Fruit fly (Drosophila melanogaster) whole organism, embryonic: ENCODE results near the gene CG6180.
A peak's percentile ranks its signal among the peaks of the same experiment; 100 is the strongest.

Source experiments
- CG10565 ChIP-seq: fragments of 200-800 bp; sonication (Bioruptor generic); optimal IDR thresholded peaks from 3 replicates; lab custom pipeline; 2016; ENCODE audit warnings: missing biosample characterization, mild to moderate bottlenecking, missing genetic modification characterization
- CG11093 ChIP-seq: fragments of 200-800 bp; sonication (Bioruptor generic); IDR thresholded peaks from 3 replicates; pipeline ENCODE4 v1.3.6; 2022; ENCODE audit warnings: missing biosample characterization, missing genetic modification characterization
- CG11695 ChIP-seq: fragments of 200-800 bp; sonication (Bioruptor generic); IDR thresholded peaks from 3 replicates; pipeline ENCODE4 v1.3.6; 2022; ENCODE audit warnings: missing biosample characterization, missing genetic modification characterization
- CG12155 ChIP-seq: fragments of 200-800 bp; sonication (Bioruptor generic); optimal IDR thresholded peaks from 3 replicates; lab custom pipeline; 2016; ENCODE audit warnings: missing biosample characterization, missing genetic modification characterization
- CG12219 ChIP-seq: fragments of 200-800 bp; sonication (Bioruptor generic); optimal IDR thresholded peaks from 3 replicates; lab custom pipeline; 2018; ENCODE audit warnings: missing biosample characterization, mild to moderate bottlenecking, missing genetic modification characterization
- CG13424 ChIP-seq: fragments of 200-800 bp; sonication (Bioruptor generic); optimal IDR thresholded peaks from 2 replicates; lab custom pipeline; 2019; ENCODE audit warnings: missing biosample characterization, mild to moderate bottlenecking, missing genetic modification characterization, moderate library complexity
- CG2712 ChIP-seq: fragments of 200-800 bp; optimal IDR thresholded peaks from 3 replicates; lab custom pipeline; 2019; ENCODE audit warnings: missing biosample characterization, mild to moderate bottlenecking, missing genetic modification characterization, moderate library complexity
- CG2889 ChIP-seq: fragments of 200-800 bp; sonication (Bioruptor generic); IDR thresholded peaks from 3 replicates; pipeline ENCODE4 v1.3.6; 2022; ENCODE audit warnings: missing biosample characterization, missing genetic modification characterization
- CG30020 ChIP-seq: fragments of 200-800 bp; optimal IDR thresholded peaks from 2 replicates; lab custom pipeline; 2019; ENCODE audit warnings: missing biosample characterization, mild to moderate bottlenecking, missing genetic modification characterization, moderate library complexity
- CG30403 ChIP-seq: fragments of 200-800 bp; sonication (Bioruptor generic); optimal IDR thresholded peaks from 3 replicates; lab custom pipeline; 2016; ENCODE audit warnings: missing biosample characterization, missing genetic modification characterization
- CG4730 ChIP-seq: fragments of 200-800 bp; sonication (Bioruptor generic); IDR thresholded peaks from 2 replicates; pipeline ENCODE4 v1.3.6; 2022; ENCODE audit warnings: missing biosample characterization, missing genetic modification characterization
- CG6791 ChIP-seq: fragments of 200-800 bp; sonication (Bioruptor generic); IDR thresholded peaks from 3 replicates; pipeline ENCODE4 v1.3.6; 2022; ENCODE audit warnings: missing biosample characterization, missing genetic modification characterization; ENCODE audit not compliant: partially characterized antibody
- CG7928 ChIP-seq: fragments of 200-800 bp; sonication (Bioruptor generic); optimal IDR thresholded peaks from 2 replicates; lab custom pipeline; 2017; ENCODE audit warnings: missing biosample characterization, mild to moderate bottlenecking, missing genetic modification characterization
- CG7963 ChIP-seq: fragments of 200-800 bp; sonication (Bioruptor generic); IDR thresholded peaks from 3 replicates; pipeline ENCODE4 v1.3.6; 2022; ENCODE audit warnings: missing biosample characterization, missing genetic modification characterization; ENCODE audit not compliant: partially characterized antibody
- CG8359 ChIP-seq: fragments of 200-800 bp; sonication (Bioruptor generic); optimal IDR thresholded peaks from 2 replicates; lab custom pipeline; 2017; ENCODE audit warnings: missing biosample characterization, mild to moderate bottlenecking, missing genetic modification characterization, borderline replicate concordance
- CG8924 ChIP-seq: fragments of 200-800 bp; optimal IDR thresholded peaks from 3 replicates; lab custom pipeline; 2019; ENCODE audit warnings: missing biosample characterization, mild to moderate bottlenecking, missing genetic modification characterization, moderate library complexity
- Camta ChIP-seq: fragments of 200-800 bp; sonication (Bioruptor generic); optimal IDR thresholded peaks from 2 replicates; lab custom pipeline; 2016; ENCODE audit warnings: missing biosample characterization, missing genetic modification characterization
- Chrac-16 ChIP-seq: fragments of 200-800 bp; sonication (Bioruptor generic); optimal IDR thresholded peaks from 3 replicates; lab custom pipeline; 2016; ENCODE audit warnings: missing biosample characterization, missing genetic modification characterization
- Dad ChIP-seq: fragments of 200-800 bp; sonication (Bioruptor generic); optimal IDR thresholded peaks from 3 replicates; lab custom pipeline; 2016; ENCODE audit warnings: missing biosample characterization, missing genetic modification characterization
- Dfd ChIP-seq, 2 experiments: fragments of >200 bp; optimal IDR thresholded peaks; 2 replicates each; lab custom pipeline; 2017; ENCODE audit warnings: missing biosample characterization in 2 of 2, missing genetic modification characterization in 2 of 2
- Drgx ChIP-seq: fragments of 200-800 bp; sonication (Bioruptor generic); IDR thresholded peaks from 2 replicates; pipeline ENCODE4 v1.3.6; 2022; ENCODE audit warnings: missing biosample characterization, missing genetic modification characterization
- Gug ChIP-seq: fragments of 200-800 bp; sonication (Bioruptor generic); IDR thresholded peaks from 4 replicates; pipeline ENCODE4 v1.3.6; 2022; ENCODE audit warnings: missing biosample characterization, missing genetic modification characterization
- HLH3B ChIP-seq: fragments of 200-800 bp; sonication (Bioruptor generic); IDR thresholded peaks from 2 replicates; pipeline ENCODE4 v1.3.6; 2022; ENCODE audit warnings: missing biosample characterization, missing genetic modification characterization
- Hmx ChIP-seq: fragments of 200-800 bp; sonication (Bioruptor generic); optimal IDR thresholded peaks from 2 replicates; lab custom pipeline; 2016; ENCODE audit warnings: missing biosample characterization, missing genetic modification characterization
- Mrtf ChIP-seq: fragments of 200-800 bp; sonication (Bioruptor generic); IDR thresholded peaks from 3 replicates; pipeline ENCODE4 v1.3.6; 2022; ENCODE audit warnings: missing biosample characterization, missing genetic modification characterization
- NC2α ChIP-seq: fragments of 200-800 bp; sonication (Bioruptor generic); optimal IDR thresholded peaks from 2 replicates; lab custom pipeline; 2016; ENCODE audit warnings: missing biosample characterization, missing genetic modification characterization
- NC2β ChIP-seq: fragments of 200-800 bp; sonication (Bioruptor generic); optimal IDR thresholded peaks from 2 replicates; lab custom pipeline; 2016; ENCODE audit warnings: missing biosample characterization, missing genetic modification characterization
- Sin3A ChIP-seq: fragments of >200 bp; optimal IDR thresholded peaks from 2 replicates; lab custom pipeline; 2018
- Spps ChIP-seq: fragments of 200-800 bp; sonication (Bioruptor generic); optimal IDR thresholded peaks from 2 replicates; lab custom pipeline; 2018; ENCODE audit warnings: missing biosample characterization, mild to moderate bottlenecking, missing genetic modification characterization
- Xrp1 ChIP-seq: fragments of 200-800 bp; sonication (Bioruptor generic); IDR thresholded peaks from 2 replicates; pipeline ENCODE4 v1.3.6; 2022; ENCODE audit warnings: missing biosample characterization, missing genetic modification characterization
- abd-A ChIP-seq: fragments of 200-800 bp; sonication (Bioruptor generic); optimal IDR thresholded peaks from 3 replicates; lab custom pipeline; 2019; ENCODE audit warnings: missing biosample characterization, mild to moderate bottlenecking, missing genetic modification characterization, moderate library complexity
- ase ChIP-seq: fragments of 200-800 bp; sonication (Bioruptor generic); IDR thresholded peaks from 3 replicates; pipeline ENCODE4 v1.3.6; 2022; ENCODE audit warnings: missing biosample characterization, missing genetic modification characterization
- ato ChIP-seq: fragments of 200-800 bp; sonication (Bioruptor generic); IDR thresholded peaks from 2 replicates; pipeline ENCODE4 v1.3.6; 2022; ENCODE audit warnings: missing biosample characterization, missing genetic modification characterization; ENCODE audit not compliant: partially characterized antibody
- bbx ChIP-seq: fragments of 200-800 bp; sonication (Bioruptor generic); IDR thresholded peaks from 2 replicates; pipeline ENCODE4 v1.3.6; 2022; ENCODE audit warnings: missing biosample characterization, missing genetic modification characterization; ENCODE audit not compliant: partially characterized antibody
- cas ChIP-seq: fragments of 200-800 bp; sonication (Bioruptor generic); IDR thresholded peaks from 2 replicates; pipeline ENCODE4 v1.3.6; 2022; ENCODE audit warnings: missing biosample characterization, missing genetic modification characterization
- eve ChIP-seq, 2 experiments: fragments of >200 bp; optimal IDR thresholded peaks; 2 replicates each; lab custom pipeline; 2017; ENCODE audit warnings: missing biosample characterization in 2 of 2, missing genetic modification characterization in 2 of 2
- fru ChIP-seq: fragments of >200 bp; optimal IDR thresholded peaks from 2 replicates; lab custom pipeline; 2017
- ind ChIP-seq: fragments of 200-800 bp; sonication (Bioruptor generic); optimal IDR thresholded peaks from 3 replicates; lab custom pipeline; 2016; ENCODE audit warnings: missing biosample characterization, missing genetic modification characterization
- mirr ChIP-seq: fragments of 200-800 bp; sonication (Bioruptor generic); optimal IDR thresholded peaks from 3 replicates; lab custom pipeline; 2018; ENCODE audit warnings: missing biosample characterization, mild to moderate bottlenecking, missing genetic modification characterization
- nom ChIP-seq: fragments of 200-800 bp; sonication (Bioruptor generic); optimal IDR thresholded peaks from 2 replicates; lab custom pipeline; 2017; ENCODE audit warnings: missing biosample characterization, missing genetic modification characterization, mild to moderate bottlenecking, moderate library complexity, missing genetic modification reagents
- org-1 ChIP-seq: fragments of 200-800 bp; sonication (Bioruptor generic); optimal IDR thresholded peaks from 2 replicates; lab custom pipeline; 2017; ENCODE audit warnings: missing biosample characterization, missing genetic modification characterization
- pnt ChIP-seq: fragments of 200-800 bp; sonication (Bioruptor generic); optimal IDR thresholded peaks from 3 replicates; lab custom pipeline; 2016; ENCODE audit warnings: missing biosample characterization, missing genetic modification characterization
- pum ChIP-seq: fragments of 200-800 bp; sonication (Bioruptor generic); optimal IDR thresholded peaks from 2 replicates; lab custom pipeline; 2016; ENCODE audit warnings: missing biosample characterization, missing genetic modification characterization
- so ChIP-seq: fragments of 200-800 bp; sonication (Bioruptor generic); IDR thresholded peaks from 3 replicates; pipeline ENCODE4 v1.3.6; 2022; ENCODE audit warnings: missing biosample characterization, missing genetic modification characterization
- ssp ChIP-seq: fragments of 200-800 bp; sonication (Bioruptor generic); IDR thresholded peaks from 2 replicates; pipeline ENCODE4 v1.3.6; 2022; ENCODE audit warnings: missing biosample characterization, missing genetic modification characterization
- stc ChIP-seq: fragments of 200-800 bp; sonication (Bioruptor generic); IDR thresholded peaks from 2 replicates; pipeline ENCODE4 v1.3.6; 2022; ENCODE audit warnings: missing biosample characterization, missing genetic modification characterization
- toy ChIP-seq: fragments of 200-800 bp; sonication (Bioruptor generic); IDR thresholded peaks from 2 replicates; pipeline ENCODE4 v1.3.6; 2022; ENCODE audit warnings: missing biosample characterization, missing genetic modification characterization
- trem ChIP-seq: fragments of 200-800 bp; optimal IDR thresholded peaks from 3 replicates; lab custom pipeline; 2019; ENCODE audit warnings: missing biosample characterization, mild to moderate bottlenecking, missing genetic modification characterization, moderate library complexity
- wor ChIP-seq: fragments of 200-800 bp; sonication (Bioruptor generic); IDR thresholded peaks from 2 replicates; pipeline ENCODE4 v1.3.6; 2022; ENCODE audit warnings: missing biosample characterization, missing genetic modification characterization
- zfh1 ChIP-seq: fragments of 200-800 bp; sonication (Bioruptor generic); IDR thresholded peaks from 3 replicates; pipeline ENCODE4 v1.3.6; 2022; ENCODE audit warnings: missing biosample characterization, missing genetic modification characterization

The CG6180 gene

dm6 chr2L:12720430-12721396, 13.3 kb downstream of the CG6180 start (continued):
- TF ChIP-seq Dad (GFP tag; lab: Kevin White, UChicago), result no peak
- peak; percentile 30; the same call in 2 of the 3 replicates for TF ChIP-seq Mrtf (GFP tag; lab: Robert Waterston, UW)
- TF ChIP-seq pnt (GFP tag; lab: Kevin White, UChicago), result peak; percentile 10
- no peak for TF ChIP-seq trem (tag; lab: Kevin White, UChicago)
- peak; percentile 75 for TF ChIP-seq abd-A (tag; lab: Kevin White, UChicago)
- peak; percentile 17 for TF ChIP-seq CG7928 (GFP tag; lab: Kevin White, UChicago)
- TF ChIP-seq zfh1 (GFP tag; lab: Robert Waterston, UW), result peak; percentile 45; the same call in 1 of the 3 replicates
- no peak for TF ChIP-seq CG12155 (GFP tag; lab: Kevin White, UChicago)
- TF ChIP-seq HLH3B (GFP tag; lab: Robert Waterston, UW), result peak; percentile 61
- TF ChIP-seq pum (GFP tag; lab: Kevin White, UChicago), result peak; percentile 17
- peak; percentile 70 for TF ChIP-seq stc
- no peak for TF ChIP-seq CG10565 (GFP tag; lab: Kevin White, UChicago)
- TF ChIP-seq so (GFP tag; lab: Robert Waterston, UW), result 0 out of 3 replicates have a peak, but pooled peaks have one; percentile 30
- no peak for TF ChIP-seq Camta (GFP tag; lab: Kevin White, UChicago)
- TF ChIP-seq Xrp1, result peak; percentile 73
- TF ChIP-seq CG4730 (GFP tag; lab: Robert Waterston, UW), result peak; percentile 48; the same call in 1 of the 2 replicates
- no peak for TF ChIP-seq CG6791 (GFP tag; lab: Robert Waterston, UW)
- no peak for TF ChIP-seq toy
- TF ChIP-seq NC2β (GFP tag; lab: Kevin White, UChicago), result no peak
- no peak for TF ChIP-seq wor (GFP tag; lab: Robert Waterston, UW)
- TF ChIP-seq fru (lab: Kevin White, UChicago), result no peak
- no peak for TF ChIP-seq Sin3A (lab: Kevin White, UChicago)
- no peak for TF ChIP-seq CG7963 (GFP tag; lab: Robert Waterston, UW)
- TF ChIP-seq ind (GFP tag; lab: Kevin White, UChicago), result peak; percentile 47
- TF ChIP-seq Gug (GFP tag; lab: Robert Waterston, UW), result peak; percentile 67; the same call in 3 of the 4 replicates
- peak; percentile 24 for TF ChIP-seq Hmx (GFP tag; lab: Kevin White, UChicago)
- TF ChIP-seq CG11695 (GFP tag; lab: Robert Waterston, UW), result peak; percentile 60
- TF ChIP-seq cas, result no peak
- peak; percentile 49; the same call in 1 of the 3 replicates for TF ChIP-seq ase (GFP tag; lab: Robert Waterston, UW)
- TF ChIP-seq Dfd (GFP tag; optimal IDR thresholded peaks at IDR 0.05; lab: Kevin White, UChicago), result no peak
- no peak for TF ChIP-seq ssp (GFP tag; lab: Robert Waterston, UW)
- TF ChIP-seq mirr, result peak; percentile 92
- no peak for TF ChIP-seq nom (GFP tag; lab: Kevin White, UChicago)
- TF ChIP-seq ato, result no peak
- TF ChIP-seq CG13424 (tag; lab: Kevin White, UChicago), result peak; percentile 42
- TF ChIP-seq NC2α, result no peak
- no peak for TF ChIP-seq Spps (tag; lab: Kevin White, UChicago)
- no peak for TF ChIP-seq CG8924 (tag; lab: Kevin White, UChicago)
- no peak for TF ChIP-seq eve (GFP tag; optimal IDR thresholded peaks at IDR 0.05; lab: Kevin White, UChicago)
- TF ChIP-seq Drgx (GFP tag; lab: Robert Waterston, UW), result peak; percentile 71
- 0 out of 3 replicates have a peak, but pooled peaks have one; percentile 38 for TF ChIP-seq CG11093
- no peak for TF ChIP-seq CG12219 (GFP tag; lab: Kevin White, UChicago)
- TF ChIP-seq CG8359 (GFP tag; lab: Kevin White, UChicago), result no peak
- peak; percentile 0 for TF ChIP-seq org-1 (GFP tag; lab: Kevin White, UChicago)
- no peak for TF ChIP-seq CG30020 (tag; lab: Kevin White, UChicago)
- no peak for TF ChIP-seq CG2889 (GFP tag; lab: Robert Waterston, UW)
- peak; percentile 65 for TF ChIP-seq CG2712
- TF ChIP-seq CG30403 (GFP tag; lab: Kevin White, UChicago), result peak; percentile 21
- TF ChIP-seq bbx (GFP tag; lab: Robert Waterston, UW), result peak; percentile 11; the same call in 1 of the 2 replicates
- no peak for TF ChIP-seq Chrac-16 (GFP tag; lab: Kevin White, UChicago)
